Worm (Caenorhabditis elegans): Measurements from ENCODE around the gene K08B4.7.

ce11 chrIV:6047164-6047727, 45.0 kb downstream of the K08B4.7 start:
- TF ChIP-seq tbx-2 (tag; optimal IDR thresholded peaks at IDR 0.05) (no peak), elt-3 (tag; optimal IDR thresholded peaks at IDR 0.05) (no peak), mdl-1 (tag; optimal IDR thresholded peaks at IDR 0.05) (no peak), nhr-47 (tag; optimal IDR thresholded peaks at IDR 0.05) (no peak), nhr-237 (tag; optimal IDR thresholded peaks at IDR 0.05) (no peak), unc-130 (tag; optimal IDR thresholded peaks at IDR 0.05) (no peak), lin-15B (tag; optimal IDR thresholded peaks at IDR 0.05) (no peak), fkh-8 (tag; optimal IDR thresholded peaks at IDR 0.05) (no peak), lin-39 (tag; optimal IDR thresholded peaks at IDR 0.05) (peak; percentile 82), nhr-76 (tag; optimal IDR thresholded peaks at IDR 0.05) (no peak), lin-13 (GFP tag; optimal IDR thresholded peaks at IDR 0.05) (no peak)
